Worm (Caenorhabditis elegans): Measurements from ENCODE around the gene Y53G8AM.4.

Gene Y53G8AM.4

ce11 chrIII:3249038-3249420 is 6.4 kb downstream of the Y53G8AM.4 start (continued):
- TF ChIP-seq duxl-1 (tag; optimal IDR thresholded peaks at IDR 0.05; ENCODE audit: poor library complexity) = peak; percentile 41
- peak; percentile 60 for TF ChIP-seq php-3 (GFP tag; IDR thresholded peaks at IDR 0.05)
- no peak for TF ChIP-seq nhr-6 (tag; optimal IDR thresholded peaks at IDR 0.05)
- peak; percentile 83 for TF ChIP-seq tra-1 (GFP tag; IDR thresholded peaks at IDR 0.05)
- 0 out of 2 replicates have a peak, but pooled peaks have one; percentile 38 for TF ChIP-seq saeg-2 (GFP tag; IDR thresholded peaks at IDR 0.05)
- TF ChIP-seq arid-1 (GFP tag; conservative IDR thresholded peaks at IDR 0.05) = peak; percentile 74
- TF ChIP-seq daf-19 (GFP tag; conservative IDR thresholded peaks at IDR 0.05) = 0 out of 2 replicates have a peak, but pooled peaks have one; percentile 54
- TF ChIP-seq nhr-48 (tag; optimal IDR thresholded peaks at IDR 0.05) = peak; percentile 6
- peak; percentile 53 for TF ChIP-seq dmd-6 (GFP tag; IDR thresholded peaks at IDR 0.05)
- TF ChIP-seq ceh-62 (tag; optimal IDR thresholded peaks at IDR 0.05) = no peak
- no peak for TF ChIP-seq ces-1 (GFP tag; optimal IDR thresholded peaks at IDR 0.05)
- TF ChIP-seq ceh-82 (tag; optimal IDR thresholded peaks at IDR 0.05) = no peak
- TF ChIP-seq ama-1 (optimal IDR thresholded peaks at IDR 0.05) = no peak
- no peak for TF ChIP-seq attf-4 (tag; optimal IDR thresholded peaks at IDR 0.05)
- no peak; the same call in 1 of the 2 replicates for TF ChIP-seq ceh-20 (GFP tag; IDR thresholded peaks at IDR 0.05)
- TF ChIP-seq pqm-1 (tag; optimal IDR thresholded peaks at IDR 0.05) = no peak
- TF ChIP-seq cey-2 (tag; optimal IDR thresholded peaks at IDR 0.05; ENCODE audit: borderline replicate concordance, insufficient read depth) = no peak
- TF ChIP-seq egl-27 (tag; optimal IDR thresholded peaks at IDR 0.05) = no peak
- peak; percentile 54 for TF ChIP-seq nhr-102 (tag; optimal IDR thresholded peaks at IDR 0.05)
- TF ChIP-seq nhr-25 (tag; optimal IDR thresholded peaks at IDR 0.05; ENCODE audit: borderline replicate concordance, insufficient read depth) = no peak
- TF ChIP-seq daf-16 (GFP tag; optimal IDR thresholded peaks at IDR 0.05) = peak; percentile 25 to 74
- TF ChIP-seq daf-16 (tag; optimal IDR thresholded peaks at IDR 0.05) = peak; percentile 46
- TF ChIP-seq nhr-41 (GFP tag; IDR thresholded peaks at IDR 0.05) = peak; percentile 47; the same call in 1 of the 2 replicates
- peak; percentile 37 for TF ChIP-seq hmg-1.1 (GFP tag; IDR thresholded peaks at IDR 0.05)
- peak; percentile 58; the same call in 1 of the 2 replicates for TF ChIP-seq Y75B8A.6 (GFP tag; IDR thresholded peaks at IDR 0.05)
- TF ChIP-seq mxl-2 (GFP tag; conservative IDR thresholded peaks at IDR 0.05) = no peak; the same call in 1 of the 2 replicates
- 0 out of 2 replicates have a peak, but pooled peaks have one; percentile 33 for TF ChIP-seq lin-29 (GFP tag; IDR thresholded peaks at IDR 0.05)
- TF ChIP-seq nhr-42 (GFP tag; IDR thresholded peaks at IDR 0.05) = no peak
- peak; percentile 85 for TF ChIP-seq dmd-8 (GFP tag; IDR thresholded peaks at IDR 0.05)
- peak; percentile 66 for TF ChIP-seq mes-2 (tag; optimal IDR thresholded peaks at IDR 0.05; ENCODE audit: poor library complexity, severe bottlenecking)
- TF ChIP-seq spr-3 (GFP tag; optimal IDR thresholded peaks at IDR 0.05) = no peak
- TF ChIP-seq ztf-11 (tag; optimal IDR thresholded peaks at IDR 0.05) = no peak
- peak; percentile 93 for TF ChIP-seq lim-7 (GFP tag; IDR thresholded peaks at IDR 0.05)
- peak; percentile 75 for TF ChIP-seq lin-38 (GFP tag; IDR thresholded peaks at IDR 0.05)
- TF ChIP-seq T20F7.1 (GFP tag; optimal IDR thresholded peaks at IDR 0.05) = no peak
- peak; percentile 84 for TF ChIP-seq D1046.2 (GFP tag; IDR thresholded peaks at IDR 0.05)
- no peak for TF ChIP-seq zag-1 (tag; optimal IDR thresholded peaks at IDR 0.05)
- no peak for TF ChIP-seq snpc-4 (tag; optimal IDR thresholded peaks at IDR 0.05)
- no peak for TF ChIP-seq hif-1 (tag; optimal IDR thresholded peaks at IDR 0.05)
- peak; percentile 87 for TF ChIP-seq egl-43 (GFP tag; IDR thresholded peaks at IDR 0.05)
- no peak for TF ChIP-seq fkh-10 (GFP tag; optimal IDR thresholded peaks at IDR 0.05)
- TF ChIP-seq unc-62 (GFP tag; optimal IDR thresholded peaks at IDR 0.05 in 1 of 2) = no peak
- TF ChIP-seq unc-62 (tag; optimal IDR thresholded peaks at IDR 0.05) = no peak
- no peak for TF ChIP-seq ceh-28 (tag; optimal IDR thresholded peaks at IDR 0.05)
- peak; percentile 60; the same call in 1 of the 2 replicates for TF ChIP-seq snpc-1.2 (GFP tag; IDR thresholded peaks at IDR 0.05)
- no peak for TF ChIP-seq mxl-3 (GFP tag; optimal IDR thresholded peaks at IDR 0.05)
- TF ChIP-seq ctbp-1 (GFP tag; IDR thresholded peaks at IDR 0.05) = peak; percentile 73
- TF ChIP-seq tag-97 (GFP tag; IDR thresholded peaks at IDR 0.05) = no peak
- no peak for TF ChIP-seq nhr-237 (tag; optimal IDR thresholded peaks at IDR 0.05)
- no peak for TF ChIP-seq skn-1 (tag; optimal IDR thresholded peaks at IDR 0.05)
- TF ChIP-seq Y48G9A.11 (GFP tag; IDR thresholded peaks at IDR 0.05) = no peak

Data from whole organism, L4 larva.